Fruit fly (Drosophila melanogaster): ENCODE results near the gene mTerf5.

Gene mTerf5

dm6 chr3R:18198518-18199118 is 24.9 kb downstream of the mTerf5 start (continued):
- peak; percentile 41 for TF ChIP-seq gem (tag; optimal IDR thresholded peaks at IDR 0.05)
- TF ChIP-seq lola (GFP tag; optimal IDR thresholded peaks at IDR 0.05) = peak in 1 of 3 experiments; percentile 19
- no peak for TF ChIP-seq CG7357 (GFP tag; IDR thresholded peaks at IDR 0.05)
- TF ChIP-seq Mad (GFP tag; optimal IDR thresholded peaks at IDR 0.05) = peak; percentile 23
- TF ChIP-seq Gug (GFP tag; IDR thresholded peaks at IDR 0.05) = no peak
- peak; percentile 76 for TF ChIP-seq CG7987 (GFP tag; optimal IDR thresholded peaks at IDR 0.05)
- peak; percentile 70 for TF ChIP-seq BtbVII (GFP tag; optimal IDR thresholded peaks at IDR 0.05)
- TF ChIP-seq wdn (GFP tag; IDR thresholded peaks at IDR 0.05) = no peak
- peak; percentile 46 for TF ChIP-seq CG33213 (GFP tag; optimal IDR thresholded peaks at IDR 0.05)
- TF ChIP-seq Myb (GFP tag; optimal IDR thresholded peaks at IDR 0.05) = no peak
- peak; percentile 68 for TF ChIP-seq CG17568 (GFP tag; optimal IDR thresholded peaks at IDR 0.05)
- TF ChIP-seq Ptx1 (GFP tag; IDR thresholded peaks at IDR 0.05) = no peak
- TF ChIP-seq Hand (GFP tag; optimal IDR thresholded peaks at IDR 0.05) = peak; percentile 49
- peak; percentile 12 for TF ChIP-seq phol (tag; optimal IDR thresholded peaks at IDR 0.05)
- no peak for TF ChIP-seq CG34422 (GFP tag; IDR thresholded peaks at IDR 0.05)
- TF ChIP-seq pan (optimal IDR thresholded peaks at IDR 0.05) = no peak
- no peak for TF ChIP-seq pan (GFP tag; optimal IDR thresholded peaks at IDR 0.05 in 1 of 2, IDR thresholded peaks at IDR 0.05 in 1 of 2)
- TF ChIP-seq CG2712 (tag; optimal IDR thresholded peaks at IDR 0.05) = no peak
- TF ChIP-seq CG4404 (GFP tag; IDR thresholded peaks at IDR 0.05) = no peak
- TF ChIP-seq Drgx (GFP tag; IDR thresholded peaks at IDR 0.05) = no peak
- no peak for TF ChIP-seq CG1832 (GFP tag; optimal IDR thresholded peaks at IDR 0.05)
- TF ChIP-seq CG6683 (GFP tag; optimal IDR thresholded peaks at IDR 0.05) = peak; percentile 62
- peak; percentile 74 for TF ChIP-seq CG12071 (GFP tag; optimal IDR thresholded peaks at IDR 0.05)
- no peak for TF ChIP-seq CG32532 (GFP tag; IDR thresholded peaks at IDR 0.05)
- no peak for TF ChIP-seq D19B (GFP tag; optimal IDR thresholded peaks at IDR 0.05)
- no peak for TF ChIP-seq tgo (GFP tag; IDR thresholded peaks at IDR 0.05)
- no peak for TF ChIP-seq ci (GFP tag; IDR thresholded peaks at IDR 0.05)
- TF ChIP-seq nau (GFP tag; optimal IDR thresholded peaks at IDR 0.05) = peak; percentile 72
- no peak for TF ChIP-seq CG6654 (GFP tag; optimal IDR thresholded peaks at IDR 0.05)
- peak; percentile 26 to 34 for TF ChIP-seq dpn (GFP tag; optimal IDR thresholded peaks at IDR 0.05)
- peak; percentile 34 for TF ChIP-seq CG10209 (GFP tag; optimal IDR thresholded peaks at IDR 0.05)
- TF ChIP-seq CG2678 (tag; optimal IDR thresholded peaks at IDR 0.05) = peak; percentile 47
- peak in 1 of 2 experiments; percentile 70 for TF ChIP-seq tll (GFP tag; optimal IDR thresholded peaks at IDR 0.05)
- peak in 1 of 2 experiments; percentile 39 for TF ChIP-seq bsh (GFP tag; optimal IDR thresholded peaks at IDR 0.05)
- no peak for TF ChIP-seq CG7271 (tag; optimal IDR thresholded peaks at IDR 0.05)
- no peak for TF ChIP-seq luna (GFP tag; optimal IDR thresholded peaks at IDR 0.05)
- no peak for TF ChIP-seq CG10321 (GFP tag; IDR thresholded peaks at IDR 0.05)
- no peak for TF ChIP-seq vfl (GFP tag; optimal IDR thresholded peaks at IDR 0.05)
- TF ChIP-seq Max (GFP tag; optimal IDR thresholded peaks at IDR 0.05) = peak; percentile 4
- no peak for TF ChIP-seq tx (GFP tag; optimal IDR thresholded peaks at IDR 0.05)
- TF ChIP-seq cad (GFP tag; optimal IDR thresholded peaks at IDR 0.05) = no peak
- no peak for TF ChIP-seq CG10366 (GFP tag; IDR thresholded peaks at IDR 0.05)
- no peak for TF ChIP-seq CG6254 (GFP tag; optimal IDR thresholded peaks at IDR 0.05)
- TF ChIP-seq pita (GFP tag; optimal IDR thresholded peaks at IDR 0.05) = no peak
- TF ChIP-seq CG8089 (GFP tag; optimal IDR thresholded peaks at IDR 0.05) = peak; percentile 47
- TF ChIP-seq pfk (GFP tag; optimal IDR thresholded peaks at IDR 0.05) = peak; percentile 39
- TF ChIP-seq HmgD (GFP tag; optimal IDR thresholded peaks at IDR 0.05) = no peak
- peak; percentile 3 for TF ChIP-seq maf-S (GFP tag; optimal IDR thresholded peaks at IDR 0.05)
- peak; percentile 29 for TF ChIP-seq tap (tag; optimal IDR thresholded peaks at IDR 0.05)
- TF ChIP-seq jumu (GFP tag; optimal IDR thresholded peaks at IDR 0.05) = peak; percentile 33
